Worm (Caenorhabditis elegans) whole organism, L1 larva: ENCODE measurements around the gene ubc-6.

Experiments
- C04F5.9 ChIP-seq: sonication (generic microtip); optimal IDR thresholded peaks from 2 replicates; lab custom pipeline; 2016; ENCODE audit warnings: missing genetic modification characterization, missing compliant biosample characterization
- aha-1 ChIP-seq: fragments of 150-350 bp; optimal IDR thresholded peaks from 2 replicates; lab custom pipeline; 2014; ENCODE audit warnings: missing biosample characterization, missing genetic modification characterization
- aly-2 ChIP-seq: fragments of 150-350 bp; optimal IDR thresholded peaks from 2 replicates; lab custom pipeline; 2014; ENCODE audit warnings: missing biosample characterization, missing genetic modification characterization
- ama-1 ChIP-seq: fragments of 150-350 bp; optimal IDR thresholded peaks from 2 replicates; lab custom pipeline; 2014
- ceh-63 ChIP-seq: fragments of 200-800 bp; sonication (Bioruptor generic); optimal IDR thresholded peaks from 2 replicates; lab custom pipeline; 2018; ENCODE audit warnings: mild to moderate bottlenecking, missing genetic modification characterization, missing compliant biosample characterization
- ceh-82 ChIP-seq, 3 experiments: fragments of 150-350 bp in 1 of 3; sonication (generic microtip) in 2 of 3; optimal IDR thresholded peaks; 2 replicates each; lab custom pipeline; 2014 to 2017; ENCODE audit warnings: missing biosample characterization in 3 of 3, missing genetic modification characterization in 3 of 3
- ceh-88 ChIP-seq: fragments of 200-800 bp; sonication (Bioruptor generic); IDR thresholded peaks from 2 replicates; pipeline ENCODE4 v1.3.6; 2022; ENCODE audit warnings: missing genetic modification characterization, missing compliant biosample characterization
- ces-1 ChIP-seq: fragments of 150-350 bp; optimal IDR thresholded peaks from 2 replicates; lab custom pipeline; 2014; ENCODE audit warnings: missing biosample characterization, missing genetic modification reagents, missing genetic modification characterization
- dsc-1 ChIP-seq: sonication (generic microtip); optimal IDR thresholded peaks from 2 replicates; lab custom pipeline; 2016; ENCODE audit warnings: mild to moderate bottlenecking, missing genetic modification characterization, missing compliant biosample characterization
- efl-1 ChIP-seq, 4 experiments: fragments of 150-350 bp; optimal IDR thresholded peaks in 3 of 4; peaks in 1 of 4; 1 replicate in 1 of 4; 2 replicates in 3 of 4; lab custom pipeline; 2014; ENCODE audit warnings: missing biosample characterization in 2 of 4, missing genetic modification characterization in 2 of 4, missing genetic modification reagents in 2 of 4
- fkh-10 ChIP-seq: sonication (generic microtip); optimal IDR thresholded peaks from 2 replicates; lab custom pipeline; 2017; ENCODE audit warnings: missing biosample characterization, missing genetic modification reagents, missing genetic modification characterization
- fos-1 ChIP-seq: fragments of 150-350 bp; optimal IDR thresholded peaks from 2 replicates; lab custom pipeline; 2014; ENCODE audit warnings: missing biosample characterization, missing genetic modification characterization
- hpl-2 ChIP-seq: fragments of 150-350 bp; optimal IDR thresholded peaks from 2 replicates; lab custom pipeline; 2014; ENCODE audit warnings: missing biosample characterization, missing genetic modification reagents, missing genetic modification characterization
- isw-1 ChIP-seq: fragments of 200-800 bp; sonication (Bioruptor generic); IDR thresholded peaks from 2 replicates; pipeline ENCODE4 v1.3.6; 2022; ENCODE audit warnings: missing genetic modification characterization, missing compliant biosample characterization
- jun-1 ChIP-seq: fragments of 150-350 bp; optimal IDR thresholded peaks from 2 replicates; lab custom pipeline; 2014; ENCODE audit warnings: missing biosample characterization, missing genetic modification reagents, missing genetic modification characterization
- lin-13 ChIP-seq: fragments of 150-350 bp; optimal IDR thresholded peaks from 2 replicates; lab custom pipeline; 2014; ENCODE audit warnings: missing biosample characterization, missing genetic modification reagents, missing genetic modification characterization
- lin-14 ChIP-seq: fragments of 200-800 bp; sonication (Bioruptor generic); optimal IDR thresholded peaks from 2 replicates; lab custom pipeline; 2018; ENCODE audit warnings: mild to moderate bottlenecking, missing genetic modification characterization, moderate library complexity, missing compliant biosample characterization
- lin-35 ChIP-seq, 2 experiments: fragments of 150-350 bp; optimal IDR thresholded peaks; 2 replicates each; lab custom pipeline; 2014; ENCODE audit warnings: missing biosample characterization in 2 of 2, missing genetic modification characterization in 2 of 2, missing genetic modification reagents in 2 of 2
- lin-39 ChIP-seq: fragments of 150-350 bp; optimal IDR thresholded peaks from 2 replicates; lab custom pipeline; 2014; ENCODE audit warnings: missing biosample characterization, missing genetic modification reagents, missing genetic modification characterization
- lsy-2 ChIP-seq, 2 experiments: fragments of 150-350 bp; optimal IDR thresholded peaks; 2 replicates each; lab custom pipeline; 2014; ENCODE audit warnings: missing biosample characterization in 2 of 2, missing genetic modification characterization in 2 of 2
- mab-9 ChIP-seq: fragments of 200-800 bp; sonication (Bioruptor generic); IDR thresholded peaks from 2 replicates; pipeline ENCODE4 v1.3.6; 2022; ENCODE audit warnings: missing genetic modification reagents, missing genetic modification characterization, missing compliant biosample characterization
- mdl-1 ChIP-seq, 2 experiments: fragments of 150-350 bp; optimal IDR thresholded peaks; 2 replicates each; lab custom pipeline; 2014 to 2017; ENCODE audit warnings: missing biosample characterization in 2 of 2, missing genetic modification characterization in 2 of 2, inconsistent platforms in 1 of 2
- mep-1 ChIP-seq: fragments of 150-350 bp; optimal IDR thresholded peaks from 2 replicates; lab custom pipeline; 2014; ENCODE audit warnings: missing biosample characterization, missing genetic modification characterization
- nhr-19 ChIP-seq: fragments of 200-800 bp; sonication (Bioruptor generic); conservative IDR thresholded peaks from 2 replicates; pipeline ENCODE4 v1.3.6; 2022; ENCODE audit warnings: missing genetic modification characterization, missing compliant biosample characterization
- nhr-20 ChIP-seq: sonication (generic microtip); optimal IDR thresholded peaks from 2 replicates; lab custom pipeline; 2016; ENCODE audit warnings: mild to moderate bottlenecking, missing genetic modification characterization, missing compliant biosample characterization
- nhr-237 ChIP-seq: fragments of 150-350 bp; optimal IDR thresholded peaks from 2 replicates; lab custom pipeline; 2014; ENCODE audit warnings: missing biosample characterization, missing genetic modification characterization
- nhr-90 ChIP-seq: sonication (generic microtip); optimal IDR thresholded peaks from 2 replicates; lab custom pipeline; 2016; ENCODE audit warnings: mild to moderate bottlenecking, missing genetic modification characterization, missing compliant biosample characterization; ENCODE audit not compliant: poor library complexity
- pqm-1 ChIP-seq: sonication (generic microtip); optimal IDR thresholded peaks from 3 replicates; lab custom pipeline; 2017; ENCODE audit warnings: missing biosample characterization, missing genetic modification characterization
- rnt-1 ChIP-seq: sonication (generic microtip); optimal IDR thresholded peaks from 2 replicates; lab custom pipeline; 2016; ENCODE audit warnings: mild to moderate bottlenecking, missing genetic modification characterization, moderate library complexity, missing compliant biosample characterization
- snu-23 ChIP-seq: sonication (generic microtip); optimal IDR thresholded peaks from 2 replicates; lab custom pipeline; 2016; ENCODE audit warnings: missing genetic modification characterization, missing compliant biosample characterization
- sox-4 ChIP-seq: sonication (generic microtip); optimal IDR thresholded peaks from 2 replicates; lab custom pipeline; 2016; ENCODE audit warnings: missing genetic modification characterization, missing compliant biosample characterization
- sup-37 ChIP-seq: fragments of 200-800 bp; sonication (Bioruptor generic); optimal IDR thresholded peaks from 2 replicates; lab custom pipeline; 2018; ENCODE audit warnings: mild to moderate bottlenecking, missing genetic modification characterization, missing compliant biosample characterization
- zag-1 ChIP-seq: fragments of 150-350 bp; optimal IDR thresholded peaks from 2 replicates; lab custom pipeline; 2014; ENCODE audit warnings: missing biosample characterization, missing genetic modification characterization
- zip-4 ChIP-seq: fragments of 200-800 bp; sonication (Bioruptor generic); optimal IDR thresholded peaks from 2 replicates; lab custom pipeline; 2018; ENCODE audit warnings: mild to moderate bottlenecking, missing genetic modification characterization, moderate library complexity, missing compliant biosample characterization

ubc-6 gene

DNA sequence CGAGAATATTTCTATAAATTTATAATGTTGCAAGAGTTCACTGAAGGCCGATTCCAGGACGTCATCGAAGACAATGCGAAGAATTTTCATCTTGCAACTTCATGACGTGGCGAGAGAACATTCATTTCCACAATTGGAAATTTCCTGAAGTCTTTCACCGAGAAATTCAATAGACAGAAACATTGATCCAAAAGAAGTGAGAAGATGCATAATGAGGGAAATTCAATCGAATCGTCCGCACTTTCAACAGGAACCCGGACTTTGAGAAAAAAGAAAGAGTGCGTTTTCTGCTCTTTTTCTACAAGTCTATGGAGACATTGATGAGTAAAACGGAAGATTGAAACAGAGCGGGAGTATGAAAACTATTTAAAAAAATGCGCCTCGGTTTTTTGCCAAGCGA, 9.7 kb upstream of the ubc-6 start:
- TF ChIP-seq fkh-10 (peak; percentile 96), nhr-90 (tag; lab: Kevin White, UChicago) (no peak), lin-14 (GFP tag; lab: Kevin White, UChicago) (peak; percentile 47), efl-1 (optimal IDR thresholded peaks at IDR 0.05; lab: Kevin White, UChicago) (no peak), efl-1 (GFP tag; optimal IDR thresholded peaks at IDR 0.05 in 1 of 2; lab: Kevin White, UChicago) (peak in 1 of 2 experiments; percentile 22), ces-1 (GFP tag; lab: Kevin White, UChicago) (peak; percentile 40), mdl-1 (tag; optimal IDR thresholded peaks at IDR 0.05; lab: Kevin White, UChicago) (no peak)

- TF ChIP-seq zip-4 (GFP tag; lab: Kevin White, UChicago) (no peak), ces-1 (GFP tag; lab: Kevin White, UChicago) (no peak), ceh-82 (tag; optimal IDR thresholded peaks at IDR 0.05; lab: Kevin White, UChicago) (no peak), mep-1 (no peak), ceh-88 (GFP tag; lab: Robert Waterston, UW) (no peak), ama-1 (lab: Kevin White, UChicago) (no peak), sup-37 (GFP tag; lab: Kevin White, UChicago) (no peak), C04F5.9 (no peak), rnt-1 (tag; lab: Kevin White, UChicago) (no peak), fos-1 (tag; lab: Kevin White, UChicago) (no peak), isw-1 (no peak), mab-9 (GFP tag; lab: Robert Waterston, UW) (no peak), nhr-20 (tag; lab: Kevin White, UChicago) (no peak), nhr-237 (tag; lab: Kevin White, UChicago) (no peak), lin-13 (no peak)
Measured at ce11 chrII:7483009-7483408, 4.0 kb downstream of the ubc-6 start, which contains the start of gene cah-2. Gene cah-2 (minus strand): TSS chrII:7483109.

- no peak for TF ChIP-seq hpl-2 (GFP tag; lab: Kevin White, UChicago)
- no peak for TF ChIP-seq jun-1 (tag; lab: Kevin White, UChicago)
- TF ChIP-seq pqm-1, result no peak
- TF ChIP-seq lin-35 (GFP tag; optimal IDR thresholded peaks at IDR 0.05; lab: Kevin White, UChicago), result no peak
- no peak for TF ChIP-seq efl-1 (optimal IDR thresholded peaks at IDR 0.05; lab: Kevin White, UChicago)
- no peak for TF ChIP-seq efl-1 (GFP tag; optimal IDR thresholded peaks at IDR 0.05 in 1 of 2; lab: Kevin White, UChicago)
- TF ChIP-seq zip-4 (GFP tag; lab: Kevin White, UChicago), result no peak
- TF ChIP-seq ceh-63 (GFP tag; lab: Kevin White, UChicago), result no peak
- no peak for TF ChIP-seq aha-1
- TF ChIP-seq nhr-90 (tag; lab: Kevin White, UChicago), result no peak
- no peak for TF ChIP-seq mdl-1 (tag; optimal IDR thresholded peaks at IDR 0.05; lab: Kevin White, UChicago)
- no peak for TF ChIP-seq snu-23 (GFP tag; lab: Kevin White, UChicago)
- no peak for TF ChIP-seq nhr-19
- TF ChIP-seq aly-2 (tag; lab: Kevin White, UChicago), result no peak
- no peak for TF ChIP-seq sox-4 (tag; lab: Kevin White, UChicago)
- no peak for TF ChIP-seq lin-39 (tag; lab: Kevin White, UChicago)
- no peak for TF ChIP-seq zag-1 (tag; lab: Kevin White, UChicago)
Measured at ce11 chrII:7489605-7490004, 10.6 kb downstream of the ubc-6 start, which contains the start of gene D1022.9. Gene D1022.9 (minus strand): TSS chrII:7489705.

DNA sequence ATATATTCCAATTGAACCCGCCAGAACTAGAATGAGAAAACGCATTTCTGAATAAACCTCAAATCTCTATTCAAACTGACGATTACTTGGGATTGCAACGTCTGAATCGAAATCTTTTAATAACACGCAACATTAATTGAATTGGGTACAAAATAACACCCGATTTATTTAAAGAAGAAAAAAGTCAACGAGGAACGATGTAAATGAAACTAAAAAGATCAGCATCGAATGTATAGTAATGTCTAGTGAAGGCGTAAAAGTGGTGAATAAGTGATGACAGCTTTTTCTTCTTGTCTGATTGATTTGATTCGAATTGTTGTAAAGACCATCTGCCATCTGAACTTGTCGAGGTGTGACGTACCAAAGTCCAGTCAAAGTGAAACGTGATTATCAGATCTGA, 14.6 kb downstream of the ubc-6 start, which contains the start of gene nas-23:
Gene nas-23 (minus strand): TSS at position 101 of the 400 bp plus-strand sequence.
- no peak for TF ChIP-seq nhr-237 (tag; lab: Kevin White, UChicago)
- no peak for TF ChIP-seq lin-13
- no peak for TF ChIP-seq dsc-1 (tag; lab: Kevin White, UChicago)
- no peak for TF ChIP-seq lsy-2 (tag; optimal IDR thresholded peaks at IDR 0.05; lab: Kevin White, UChicago)
- TF ChIP-seq ceh-63 (GFP tag; lab: Kevin White, UChicago), result no peak
- no peak for TF ChIP-seq mdl-1 (tag; optimal IDR thresholded peaks at IDR 0.05; lab: Kevin White, UChicago)
